Worm (Caenorhabditis elegans) whole organism, L2 larva: ENCODE data around the gene rhgf-2.

Experiments used
- F13H6.1 ChIP-seq: sonication (generic microtip); optimal IDR thresholded peaks from 2 replicates; lab custom pipeline; 2016; ENCODE audit warnings: missing genetic modification characterization, missing compliant biosample characterization
- R02D3.7 ChIP-seq: fragments of 150-350 bp; optimal IDR thresholded peaks from 2 replicates; lab custom pipeline; 2014; ENCODE audit warnings: missing biosample characterization, missing genetic modification characterization
- Y55F3AM.14 ChIP-seq: fragments of 200-800 bp; sonication (Bioruptor generic); optimal IDR thresholded peaks from 2 replicates; lab custom pipeline; 2018; ENCODE audit warnings: mild to moderate bottlenecking, missing genetic modification characterization, missing compliant biosample characterization
- alr-1 ChIP-seq: fragments of 150-350 bp; optimal IDR thresholded peaks from 2 replicates; lab custom pipeline; 2014; ENCODE audit warnings: missing biosample characterization, missing genetic modification characterization
- aly-2 ChIP-seq: fragments of 150-350 bp; optimal IDR thresholded peaks from 2 replicates; lab custom pipeline; 2014; ENCODE audit warnings: missing biosample characterization, missing genetic modification characterization
- ama-1 ChIP-seq: fragments of 150-350 bp; optimal IDR thresholded peaks from 2 replicates; lab custom pipeline; 2018; ENCODE audit warnings: inconsistent platforms
- blmp-1 ChIP-seq: sonication (generic microtip); optimal IDR thresholded peaks from 2 replicates; lab custom pipeline; 2017; ENCODE audit warnings: missing genetic modification characterization, mild to moderate bottlenecking, missing compliant biosample characterization, antibody characterized with exemption, moderate library complexity; ENCODE audit not compliant: insufficient read depth
- ceh-16 ChIP-seq: fragments of 150-350 bp; optimal IDR thresholded peaks from 2 replicates; lab custom pipeline; 2014; ENCODE audit warnings: missing biosample characterization, missing genetic modification characterization
- ceh-82 ChIP-seq: fragments of 150-350 bp; optimal IDR thresholded peaks from 2 replicates; lab custom pipeline; 2014; ENCODE audit warnings: missing biosample characterization, missing genetic modification characterization
- crh-2 ChIP-seq: sonication (generic microtip); optimal IDR thresholded peaks from 2 replicates; lab custom pipeline; 2017; ENCODE audit warnings: missing biosample characterization, missing genetic modification characterization
- egl-27 ChIP-seq: sonication (generic microtip); optimal IDR thresholded peaks from 3 replicates; lab custom pipeline; 2017; ENCODE audit warnings: missing biosample characterization, missing genetic modification reagents, missing genetic modification characterization
- elt-1 ChIP-seq: fragments of 150-350 bp; optimal IDR thresholded peaks from 2 replicates; lab custom pipeline; 2014; ENCODE audit warnings: missing biosample characterization, missing genetic modification characterization
- elt-3 ChIP-seq: sonication (generic microtip); optimal IDR thresholded peaks from 2 replicates; lab custom pipeline; 2017; ENCODE audit warnings: missing biosample characterization, missing genetic modification characterization
- fos-1 ChIP-seq: fragments of 150-350 bp; optimal IDR thresholded peaks from 2 replicates; lab custom pipeline; 2014; ENCODE audit warnings: missing biosample characterization, missing genetic modification characterization
- lin-11 ChIP-seq: fragments of 150-350 bp; sonication (generic microtip); optimal IDR thresholded peaks from 2 replicates; lab custom pipeline; 2014; ENCODE audit warnings: missing biosample characterization, missing genetic modification characterization, inconsistent platforms, mixed read lengths
- lin-13 ChIP-seq: fragments of 150-350 bp; optimal IDR thresholded peaks from 2 replicates; lab custom pipeline; 2014; ENCODE audit warnings: missing biosample characterization, missing genetic modification reagents, missing genetic modification characterization
- lin-39 ChIP-seq: fragments of 150-350 bp; optimal IDR thresholded peaks from 2 replicates; lab custom pipeline; 2014; ENCODE audit warnings: missing biosample characterization, missing genetic modification reagents, missing genetic modification characterization
- lsy-2 ChIP-seq, 2 experiments: fragments of 150-350 bp in 1 of 2; sonication (generic microtip) in 1 of 2; optimal IDR thresholded peaks; 2 replicates each; lab custom pipeline; 2014 to 2017; ENCODE audit warnings: missing biosample characterization in 2 of 2, missing genetic modification characterization in 2 of 2
- mbf-1 ChIP-seq: sonication (generic microtip); optimal IDR thresholded peaks from 2 replicates; lab custom pipeline; 2017; ENCODE audit warnings: missing biosample characterization, missing genetic modification characterization
- mdl-1 ChIP-seq, 2 experiments: fragments of 150-350 bp in 1 of 2; sonication (generic microtip) in 1 of 2; optimal IDR thresholded peaks; 2 replicates each; lab custom pipeline; 2017; ENCODE audit warnings: missing biosample characterization in 2 of 2, missing genetic modification characterization in 2 of 2
- nhr-10 ChIP-seq: sonication (generic microtip); optimal IDR thresholded peaks from 2 replicates; lab custom pipeline; 2017; ENCODE audit warnings: missing biosample characterization, missing genetic modification characterization
- nhr-12 ChIP-seq: fragments of 150-350 bp; optimal IDR thresholded peaks from 2 replicates; lab custom pipeline; 2014; ENCODE audit warnings: missing biosample characterization, missing genetic modification characterization
- nhr-129 ChIP-seq: fragments of 150-350 bp; optimal IDR thresholded peaks from 2 replicates; lab custom pipeline; 2014; ENCODE audit warnings: missing biosample characterization, missing genetic modification characterization
- nhr-25 ChIP-seq: fragments of 150-350 bp; sonication (generic microtip); optimal IDR thresholded peaks from 3 replicates; lab custom pipeline; 2014; ENCODE audit warnings: missing biosample characterization, missing genetic modification characterization
- nhr-6 ChIP-seq: fragments of 150-350 bp; optimal IDR thresholded peaks from 2 replicates; lab custom pipeline; 2014; ENCODE audit warnings: missing biosample characterization, missing genetic modification characterization
- nhr-77 ChIP-seq: fragments of 150-350 bp; optimal IDR thresholded peaks from 2 replicates; lab custom pipeline; 2014; ENCODE audit warnings: missing biosample characterization, missing genetic modification characterization
- peb-1 ChIP-seq: fragments of 150-350 bp; optimal IDR thresholded peaks from 2 replicates; lab custom pipeline; 2014; ENCODE audit warnings: missing biosample characterization, missing genetic modification characterization
- sem-4 ChIP-seq: fragments of 150-350 bp; optimal IDR thresholded peaks from 2 replicates; lab custom pipeline; 2014; ENCODE audit warnings: missing biosample characterization, missing genetic modification reagents, missing genetic modification characterization
- skn-1 ChIP-seq: sonication (generic microtip); optimal IDR thresholded peaks from 2 replicates; lab custom pipeline; 2017; ENCODE audit warnings: missing biosample characterization, missing genetic modification characterization
- sma-3 ChIP-seq: sonication (generic microtip); optimal IDR thresholded peaks from 2 replicates; lab custom pipeline; 2016; ENCODE audit warnings: missing genetic modification reagents, missing genetic modification characterization, missing compliant biosample characterization
- sma-9 ChIP-seq, 2 experiments: fragments of 150-350 bp in 1 of 2; sonication (generic microtip) in 1 of 2; optimal IDR thresholded peaks; 2 replicates each; lab custom pipeline; 2014 to 2016; ENCODE audit warnings: missing genetic modification characterization in 2 of 2, mild to moderate bottlenecking in 1 of 2, missing biosample characterization in 1 of 2, missing compliant biosample characterization in 1 of 2, missing genetic modification reagents in 1 of 2, moderate library complexity in 1 of 2
- snpc-4 ChIP-seq: fragments of 150-350 bp; optimal IDR thresholded peaks from 2 replicates; lab custom pipeline; 2014; ENCODE audit warnings: missing biosample characterization, missing genetic modification characterization
- unc-39 ChIP-seq: fragments of 150-350 bp; optimal IDR thresholded peaks from 2 replicates; lab custom pipeline; 2014; ENCODE audit warnings: missing biosample characterization, missing genetic modification characterization
- unc-55 ChIP-seq: fragments of 150-350 bp; sonication (generic microtip); optimal IDR thresholded peaks from 3 replicates; lab custom pipeline; 2014; ENCODE audit warnings: missing biosample characterization, missing genetic modification reagents, missing genetic modification characterization
- unc-62 ChIP-seq: fragments of 150-350 bp; optimal IDR thresholded peaks from 2 replicates; lab custom pipeline; 2014; ENCODE audit warnings: missing biosample characterization, missing genetic modification reagents, missing genetic modification characterization
- zag-1 ChIP-seq: fragments of 150-350 bp; optimal IDR thresholded peaks from 2 replicates; lab custom pipeline; 2014; ENCODE audit warnings: missing biosample characterization, missing genetic modification characterization

The rhgf-2 gene

ce11 chrII:4100485-4100884, at the start of gene rhgf-2:
Gene rhgf-2 (plus strand): TSS chrII:4100785.
- TF ChIP-seq sma-9 (GFP tag; optimal IDR thresholded peaks at IDR 0.05; lab: Kevin White, UChicago) (no peak), sma-9 (tag; optimal IDR thresholded peaks at IDR 0.05; lab: Kevin White, UChicago) (no peak), alr-1 (tag; lab: Kevin White, UChicago) (no peak), snpc-4 (tag; lab: Kevin White, UChicago) (no peak), egl-27 (tag; lab: Kevin White, UChicago) (no peak), ceh-16 (tag; lab: Kevin White, UChicago) (no peak), ceh-82 (tag; lab: Kevin White, UChicago) (no peak), ama-1 (lab: Kevin White, UChicago) (no peak), unc-55 (GFP tag; lab: Kevin White, UChicago) (no peak), nhr-6 (tag; lab: Kevin White, UChicago) (no peak), lin-11 (no peak), nhr-10 (no peak), fos-1 (tag; lab: Kevin White, UChicago) (no peak), unc-62 (GFP tag; lab: Kevin White, UChicago) (no peak), skn-1 (tag; lab: Kevin White, UChicago) (no peak), nhr-129 (no peak), nhr-77 (tag; lab: Kevin White, UChicago) (no peak), crh-2 (no peak), Y55F3AM.14 (GFP tag; lab: Kevin White, UChicago) (no peak), nhr-25 (tag; lab: Kevin White, UChicago) (no peak), sem-4 (tag; lab: Kevin White, UChicago) (no peak)

ce11 chrII:4062477-4062876, 38.1 kb upstream of the rhgf-2 start, which contains the start of gene gadr-4:
Gene gadr-4 (minus strand): TSS chrII:4062577.
- TF ChIP-seq nhr-129 = no peak
- no peak for TF ChIP-seq nhr-10
- no peak for TF ChIP-seq lin-39 (tag; lab: Kevin White, UChicago)
- no peak for TF ChIP-seq mdl-1 (tag; optimal IDR thresholded peaks at IDR 0.05; lab: Kevin White, UChicago)
- TF ChIP-seq crh-2 = no peak
- no peak for TF ChIP-seq ama-1 (lab: Kevin White, UChicago)
- no peak for TF ChIP-seq R02D3.7 (tag; lab: Kevin White, UChicago)
- TF ChIP-seq unc-39 (tag; lab: Kevin White, UChicago) = no peak
- TF ChIP-seq unc-62 (GFP tag; lab: Kevin White, UChicago) = no peak
- TF ChIP-seq lin-13 = no peak
- no peak for TF ChIP-seq egl-27 (tag; lab: Kevin White, UChicago)
- no peak for TF ChIP-seq mbf-1 (tag; lab: Kevin White, UChicago)
- no peak for TF ChIP-seq zag-1 (tag; lab: Kevin White, UChicago)
- no peak for TF ChIP-seq elt-3 (tag; lab: Kevin White, UChicago)
- no peak for TF ChIP-seq unc-55 (GFP tag; lab: Kevin White, UChicago)
- no peak for TF ChIP-seq lsy-2 (tag; optimal IDR thresholded peaks at IDR 0.05; lab: Kevin White, UChicago)
- TF ChIP-seq sem-4 (tag; lab: Kevin White, UChicago) = no peak
- no peak for TF ChIP-seq blmp-1
- no peak for TF ChIP-seq elt-1

DNA sequence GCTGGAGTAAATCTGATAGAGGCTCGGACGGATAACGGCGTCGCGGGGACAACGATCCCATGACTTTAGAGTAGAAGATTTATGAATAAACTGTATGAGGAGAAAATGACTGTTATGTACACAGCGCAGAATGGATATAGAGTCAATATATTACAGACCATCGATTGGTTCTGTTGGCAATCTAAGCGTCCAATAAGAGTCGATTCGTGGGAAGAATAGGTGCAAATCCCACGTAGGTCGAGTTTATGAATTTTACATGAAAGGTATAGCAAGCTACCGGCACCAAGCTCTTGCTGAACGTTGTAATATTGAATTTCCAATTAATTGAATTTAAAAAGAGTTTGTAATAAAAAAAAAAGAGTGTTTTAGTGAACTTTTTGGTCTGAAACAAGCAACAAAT, 36.6 kb upstream of the rhgf-2 start, which contains the start of gene fbxb-118:
fbxb-118 (minus strand) TSS at position 101 of the 400 bp plus-strand sequence.
- no peak for TF ChIP-seq crh-2
- no peak for TF ChIP-seq R02D3.7 (tag; lab: Kevin White, UChicago)
- TF ChIP-seq sma-3 = no peak
- TF ChIP-seq fos-1 (tag; lab: Kevin White, UChicago) = no peak
- TF ChIP-seq ama-1 (lab: Kevin White, UChicago) = no peak
- TF ChIP-seq nhr-12 (tag; lab: Kevin White, UChicago) = no peak
- no peak for TF ChIP-seq nhr-77 (tag; lab: Kevin White, UChicago)
- TF ChIP-seq egl-27 (tag; lab: Kevin White, UChicago) = no peak
- TF ChIP-seq sem-4 (tag; lab: Kevin White, UChicago) = no peak

DNA sequence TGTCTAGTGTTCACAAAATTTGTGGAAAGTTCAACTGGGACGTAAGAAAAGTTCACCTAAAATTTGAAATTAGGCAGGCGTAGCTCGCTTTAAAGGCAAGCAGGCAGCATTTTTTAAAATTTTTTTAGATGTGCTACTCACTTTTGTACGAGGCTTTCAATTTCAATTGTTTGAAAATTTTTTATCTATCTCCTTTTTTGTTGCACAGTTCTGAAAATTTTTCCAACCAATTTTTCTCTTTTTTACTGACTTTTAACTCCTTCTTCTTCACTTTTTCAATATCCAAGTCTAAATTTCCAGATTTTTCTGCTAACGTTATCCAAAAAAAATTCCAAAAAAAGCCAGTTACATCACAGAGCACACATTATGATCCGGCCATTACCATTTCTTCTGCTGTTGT, 33.3 kb upstream of the rhgf-2 start, which contains the start of gene W06A11.1:
W06A11.1 (plus strand) TSS at position 301 of the 400 bp plus-strand sequence.
- TF ChIP-seq lin-13 (no peak), lsy-2 (tag; optimal IDR thresholded peaks at IDR 0.05; lab: Kevin White, UChicago) (no peak)
- TF ChIP-seq, all 48 proteins: peak for 0

DNA sequence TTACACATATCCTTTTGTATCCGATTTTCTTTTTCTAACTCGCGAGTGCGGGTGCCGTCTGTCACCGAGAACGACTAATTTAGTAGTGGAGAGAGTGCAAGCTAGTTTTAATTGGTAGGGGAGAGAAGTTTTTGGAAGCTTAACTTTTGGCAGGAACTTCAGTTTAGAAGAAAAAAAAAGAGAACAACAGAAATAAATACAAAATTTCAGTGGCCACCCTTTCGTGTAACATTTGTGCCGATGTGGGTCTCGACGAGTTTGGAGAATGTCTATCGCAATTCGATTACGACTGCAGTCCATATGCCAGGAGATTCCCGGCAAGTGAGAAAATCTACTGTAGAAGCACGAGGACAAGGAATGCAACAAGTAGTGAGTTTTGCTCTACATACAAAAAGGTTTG, 32.4 kb upstream of the rhgf-2 start:
- TF ChIP-seq mbf-1 (tag; lab: Kevin White, UChicago) = no peak
- no peak for TF ChIP-seq lsy-2 (tag; optimal IDR thresholded peaks at IDR 0.05; lab: Kevin White, UChicago)
- no peak for TF ChIP-seq F13H6.1 (tag; lab: Kevin White, UChicago)
- TF ChIP-seq nhr-129 = no peak
- no peak for TF ChIP-seq lin-13
- TF ChIP-seq lin-11 = no peak
- TF ChIP-seq aly-2 (tag; lab: Kevin White, UChicago) = no peak
- TF ChIP-seq peb-1 (tag; lab: Kevin White, UChicago) = no peak
